In the genomic region with DNA sequence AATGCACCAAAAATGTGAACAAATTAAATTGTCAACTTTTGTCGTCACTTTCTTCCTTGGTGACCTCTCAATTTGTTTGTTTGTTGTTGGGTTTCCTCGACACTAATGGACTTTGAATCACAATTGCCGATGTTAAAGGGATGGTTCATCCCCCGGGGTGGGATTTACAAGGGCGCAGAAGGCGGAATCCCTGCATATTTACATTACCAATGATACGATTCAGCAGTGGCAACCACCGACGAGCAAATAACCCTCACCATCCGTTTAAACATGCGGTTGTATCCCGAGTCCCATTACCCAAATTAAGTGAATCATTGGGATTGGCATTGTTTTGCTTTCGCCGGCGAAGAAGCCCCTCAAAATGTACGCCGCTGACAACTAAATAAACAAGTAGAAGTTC, we compare ENCODE assay signal across 2 fruit fly cellular contexts.
TF ChIP-seq lines count a peak whose summit lies in the region.

No protein-coding gene starts in this region.

- TF ChIP-seq CTCF in whole organism, embryonic (GFP tag; optimal IDR thresholded peaks at IDR 0.05; lab: Kevin White, UChicago), result no peak

TF ChIP-seq in whole organism, embryonic, 481 proteins besides CTCF, POLR2A, EP300 and RAD21:
- TF ChIP-seq CG30020 (tag; optimal IDR thresholded peaks at IDR 0.05; lab: Kevin White, UChicago), result no peak
- no peak for TF ChIP-seq CG12219 (GFP tag; optimal IDR thresholded peaks at IDR 0.05; lab: Kevin White, UChicago)
- TF ChIP-seq nerfin-1 (tag; optimal IDR thresholded peaks at IDR 0.05; lab: Kevin White, UChicago), result peak; percentile 44
- TF ChIP-seq CG8281 (tag; optimal IDR thresholded peaks at IDR 0.05; lab: Kevin White, UChicago), result no peak
- no peak for TF ChIP-seq corto (GFP tag; optimal IDR thresholded peaks at IDR 0.05; lab: Kevin White, UChicago)
- peak; percentile 63 for TF ChIP-seq Nf-YC (tag; optimal IDR thresholded peaks at IDR 0.05; lab: Kevin White, UChicago)
- TF ChIP-seq pros (GFP tag; optimal IDR thresholded peaks at IDR 0.05; lab: Kevin White, UChicago), result peak; percentile 35
- no peak for TF ChIP-seq Atf3 (GFP tag; optimal IDR thresholded peaks at IDR 0.05; lab: Kevin White, UChicago)
- no peak for TF ChIP-seq caup (GFP tag; optimal IDR thresholded peaks at IDR 0.05; lab: Kevin White, UChicago; ENCODE audit: severe bottlenecking)
- TF ChIP-seq oc (tag; optimal IDR thresholded peaks at IDR 0.05; lab: Kevin White, UChicago), result peak; percentile 33
- no peak for TF ChIP-seq Stat92E (GFP tag; optimal IDR thresholded peaks at IDR 0.05; lab: Kevin White, UChicago)
- no peak for TF ChIP-seq pho (GFP tag; optimal IDR thresholded peaks at IDR 0.05; lab: Kevin White, UChicago)
- TF ChIP-seq seq (GFP tag; IDR thresholded peaks at IDR 0.05; lab: Robert Waterston, UW), result peak; percentile 21; the same call in 1 of the 2 replicates
- no peak for TF ChIP-seq insv (GFP tag; optimal IDR thresholded peaks at IDR 0.05; lab: Kevin White, UChicago)
- no peak for TF ChIP-seq kay (GFP tag; optimal IDR thresholded peaks at IDR 0.05; lab: Kevin White, UChicago)
- TF ChIP-seq pita (GFP tag; optimal IDR thresholded peaks at IDR 0.05; lab: Kevin White, UChicago), result no peak
- peak; percentile 79 for TF ChIP-seq Nf-YB (GFP tag; optimal IDR thresholded peaks at IDR 0.05; lab: Kevin White, UChicago)
- no peak for TF ChIP-seq gsb (GFP tag; IDR thresholded peaks at IDR 0.05; lab: Robert Waterston, UW)

TF ChIP-seq in whole organism, prepupa, 60 proteins besides CTCF, POLR2A, EP300 and RAD21:
- no peak for TF ChIP-seq CG8319 (GFP tag; optimal IDR thresholded peaks at IDR 0.05; lab: Kevin White, UChicago)
- TF ChIP-seq Ets96B (tag; optimal IDR thresholded peaks at IDR 0.05; lab: Kevin White, UChicago), result no peak
- TF ChIP-seq fkh (GFP tag; optimal IDR thresholded peaks at IDR 0.05; lab: Kevin White, UChicago), result peak; percentile 6
- TF ChIP-seq CG31627 (GFP tag; optimal IDR thresholded peaks at IDR 0.05; lab: Kevin White, UChicago), result no peak
